Fruit fly (Drosophila melanogaster) whole organism, pupa: ENCODE results near the gene Smox.

Experiments used
- CG15710 ChIP-seq: fragments of 200-800 bp; sonication (Bioruptor generic); optimal IDR thresholded peaks from 2 replicates; lab custom pipeline; 2018; ENCODE audit warnings: missing biosample characterization, mild to moderate bottlenecking, missing genetic modification characterization, moderate library complexity
- CG32121 ChIP-seq: fragments of 200-800 bp; sonication (Bioruptor generic); IDR thresholded peaks from 2 replicates; pipeline ENCODE4 v1.3.6; 2022; ENCODE audit warnings: missing biosample characterization, missing genetic modification characterization
- CG34367 ChIP-seq: fragments of 200-800 bp; sonication (Bioruptor generic); optimal IDR thresholded peaks from 2 replicates; lab custom pipeline; 2018; ENCODE audit warnings: missing biosample characterization, mild to moderate bottlenecking, missing genetic modification characterization
- CG8301 ChIP-seq: fragments of 200-800 bp; sonication (Bioruptor generic); optimal IDR thresholded peaks from 2 replicates; lab custom pipeline; 2018; ENCODE audit warnings: missing biosample characterization, mild to moderate bottlenecking, missing genetic modification characterization
- D1 ChIP-seq: fragments of 200-800 bp; sonication (Bioruptor generic); optimal IDR thresholded peaks from 2 replicates; lab custom pipeline; 2018; ENCODE audit warnings: missing biosample characterization, mild to moderate bottlenecking, missing genetic modification characterization, moderate library complexity
- Pif1A ChIP-seq: fragments of 200-800 bp; sonication (Bioruptor generic); optimal IDR thresholded peaks from 3 replicates; lab custom pipeline; 2016; ENCODE audit warnings: missing biosample characterization, missing genetic modification characterization
- Snoo ChIP-seq: fragments of 200-800 bp; sonication (Bioruptor generic); optimal IDR thresholded peaks from 3 replicates; lab custom pipeline; 2017; ENCODE audit warnings: missing biosample characterization, mild to moderate bottlenecking, missing genetic modification characterization, inconsistent platforms
- rn ChIP-seq: fragments of 200-800 bp; sonication (Bioruptor generic); IDR thresholded peaks from 2 replicates; pipeline ENCODE4 v1.3.6; 2022; ENCODE audit warnings: missing biosample characterization, missing genetic modification characterization

DNA sequence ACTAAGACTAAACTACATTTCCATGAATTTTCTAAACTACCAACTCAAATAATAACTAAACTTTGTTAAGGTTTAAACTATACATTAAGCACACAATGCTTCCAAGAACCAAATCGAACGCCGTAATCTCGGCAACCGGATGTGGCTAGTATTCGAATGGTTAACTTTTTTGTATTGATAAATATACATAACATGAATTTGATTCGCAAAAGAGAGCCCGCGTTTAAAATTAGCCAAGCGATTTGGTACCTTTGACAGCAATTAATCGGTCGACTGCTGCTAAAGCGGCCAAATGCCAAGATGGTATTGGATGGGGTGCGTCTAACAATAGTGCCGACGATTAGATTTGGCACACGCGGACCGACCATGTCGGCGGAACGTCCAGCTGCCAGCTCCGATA is 5.6 kb upstream of the Smox start, which contains the start of gene CG15336:
- TF ChIP-seq CG8301 (tag; lab: Kevin White, UChicago), result no peak
- TF ChIP-seq CG15710 (tag; lab: Kevin White, UChicago), result no peak
- no peak for TF ChIP-seq D1 (tag; lab: Kevin White, UChicago)
- TF ChIP-seq rn (GFP tag; lab: Robert Waterston, UW), result no peak
- no peak for TF ChIP-seq CG34367 (tag; lab: Kevin White, UChicago)
- no peak for TF ChIP-seq Snoo (tag; lab: Kevin White, UChicago)
- TF ChIP-seq Pif1A (GFP tag; lab: Kevin White, UChicago), result no peak
- no peak for TF ChIP-seq CG32121 (GFP tag; lab: Robert Waterston, UW)
